Worm (Caenorhabditis elegans) whole organism, L3 larva: ENCODE data around the gene pqn-22.

Source experiments
- ZK546.5 ChIP-seq: sonication (generic microtip); optimal IDR thresholded peaks from 2 replicates; lab custom pipeline; 2017; ENCODE audit warnings: missing biosample characterization, missing genetic modification characterization
- aly-2 ChIP-seq: fragments of 150-350 bp; optimal IDR thresholded peaks from 2 replicates; lab custom pipeline; 2014; ENCODE audit warnings: missing biosample characterization, missing genetic modification characterization
- ceh-16 ChIP-seq: sonication (generic microtip); optimal IDR thresholded peaks from 2 replicates; lab custom pipeline; 2017; ENCODE audit warnings: missing biosample characterization, missing genetic modification characterization
- ceh-28 ChIP-seq: fragments of 150-350 bp; optimal IDR thresholded peaks from 2 replicates; lab custom pipeline; 2014; ENCODE audit warnings: missing biosample characterization, missing genetic modification reagents, missing genetic modification characterization
- ceh-82 ChIP-seq: fragments of 150-350 bp; optimal IDR thresholded peaks from 2 replicates; lab custom pipeline; 2014; ENCODE audit warnings: missing biosample characterization, missing genetic modification characterization
- ceh-9 ChIP-seq: sonication (generic microtip); optimal IDR thresholded peaks from 2 replicates; lab custom pipeline; 2018; ENCODE audit warnings: missing biosample characterization, missing genetic modification characterization
- daf-12 ChIP-seq: fragments of 150-350 bp; optimal IDR thresholded peaks from 2 replicates; lab custom pipeline; 2014; ENCODE audit warnings: missing biosample characterization, missing genetic modification reagents, missing genetic modification characterization
- egl-5 ChIP-seq: fragments of 150-350 bp; optimal IDR thresholded peaks from 2 replicates; lab custom pipeline; 2017; ENCODE audit warnings: missing biosample characterization, missing genetic modification reagents, missing genetic modification characterization, inconsistent platforms
- elt-1 ChIP-seq: fragments of 150-350 bp; optimal IDR thresholded peaks from 2 replicates; lab custom pipeline; 2014; ENCODE audit warnings: missing biosample characterization, missing genetic modification characterization
- elt-3 ChIP-seq, 3 experiments: fragments of 150-350 bp in 1 of 3; sonication (generic microtip) in 2 of 3; optimal IDR thresholded peaks; 2 replicates in 2 of 3; 4 replicates in 1 of 3; lab custom pipeline; 2014 to 2017; ENCODE audit warnings: missing biosample characterization in 3 of 3, missing genetic modification characterization in 3 of 3
- fkh-10 ChIP-seq: sonication (generic microtip); optimal IDR thresholded peaks from 2 replicates; lab custom pipeline; 2017; ENCODE audit warnings: missing biosample characterization, missing genetic modification reagents, missing genetic modification characterization
- fkh-2 ChIP-seq: fragments of 150-350 bp; optimal IDR thresholded peaks from 2 replicates; lab custom pipeline; 2014; ENCODE audit warnings: missing biosample characterization, missing genetic modification reagents, missing genetic modification characterization
- jun-1 ChIP-seq: fragments of 150-350 bp; optimal IDR thresholded peaks from 2 replicates; lab custom pipeline; 2014; ENCODE audit warnings: missing biosample characterization, missing genetic modification reagents, missing genetic modification characterization
- lin-15B ChIP-seq: fragments of 150-350 bp; optimal IDR thresholded peaks from 2 replicates; lab custom pipeline; 2014; ENCODE audit warnings: missing biosample characterization, missing genetic modification characterization
- nfya-1 ChIP-seq: sonication (generic microtip); optimal IDR thresholded peaks from 2 replicates; lab custom pipeline; 2017; ENCODE audit warnings: missing genetic modification characterization, mild to moderate bottlenecking, missing compliant biosample characterization, antibody characterized with exemption, moderate library complexity; ENCODE audit not compliant: insufficient read depth
- nhr-11 ChIP-seq: fragments of 150-350 bp; optimal IDR thresholded peaks from 2 replicates; lab custom pipeline; 2014; ENCODE audit warnings: missing biosample characterization, missing genetic modification characterization
- nhr-12 ChIP-seq: fragments of 150-350 bp; optimal IDR thresholded peaks from 2 replicates; lab custom pipeline; 2014; ENCODE audit warnings: missing biosample characterization, missing genetic modification characterization
- nhr-23 ChIP-seq: fragments of 150-350 bp; optimal IDR thresholded peaks from 2 replicates; lab custom pipeline; 2014; ENCODE audit warnings: missing biosample characterization, missing genetic modification reagents, missing genetic modification characterization
- nhr-237 ChIP-seq: fragments of 150-350 bp; optimal IDR thresholded peaks from 2 replicates; lab custom pipeline; 2014; ENCODE audit warnings: missing biosample characterization, missing genetic modification characterization
- nhr-25 ChIP-seq: sonication (generic microtip); optimal IDR thresholded peaks from 2 replicates; lab custom pipeline; 2017; ENCODE audit warnings: missing biosample characterization, missing genetic modification characterization
- nhr-28 ChIP-seq: fragments of 150-350 bp; optimal IDR thresholded peaks from 2 replicates; lab custom pipeline; 2014; ENCODE audit warnings: missing biosample characterization, missing genetic modification characterization
- nhr-43 ChIP-seq: sonication (generic microtip); optimal IDR thresholded peaks from 2 replicates; lab custom pipeline; 2016; ENCODE audit warnings: mild to moderate bottlenecking, missing genetic modification characterization, missing compliant biosample characterization; ENCODE audit not compliant: poor library complexity, severe bottlenecking
- nhr-76 ChIP-seq: fragments of 150-350 bp; sonication (generic microtip); optimal IDR thresholded peaks from 5 replicates; lab custom pipeline; 2014; ENCODE audit warnings: missing biosample characterization, missing genetic modification characterization
- pha-4 ChIP-seq: fragments of 150-350 bp; optimal IDR thresholded peaks from 2 replicates; lab custom pipeline; 2014; ENCODE audit warnings: missing biosample characterization, missing genetic modification reagents, missing genetic modification characterization
- pqm-1 ChIP-seq: fragments of 150-350 bp; optimal IDR thresholded peaks from 2 replicates; lab custom pipeline; 2017; ENCODE audit warnings: missing biosample characterization, missing genetic modification characterization, inconsistent platforms
- sea-2 ChIP-seq: fragments of 150-350 bp; sonication (generic microtip); optimal IDR thresholded peaks from 4 replicates; lab custom pipeline; 2014; ENCODE audit warnings: missing biosample characterization, missing genetic modification reagents, missing genetic modification characterization
- skn-1 ChIP-seq: fragments of 150-350 bp; optimal IDR thresholded peaks from 2 replicates; lab custom pipeline; 2014; ENCODE audit warnings: missing biosample characterization, missing genetic modification characterization
- snpc-4 ChIP-seq: fragments of 150-350 bp; optimal IDR thresholded peaks from 2 replicates; lab custom pipeline; 2014; ENCODE audit warnings: missing biosample characterization, missing genetic modification characterization
- tbx-2 ChIP-seq: sonication (generic microtip); optimal IDR thresholded peaks from 2 replicates; lab custom pipeline; 2016; ENCODE audit warnings: mild to moderate bottlenecking, missing genetic modification characterization, missing compliant biosample characterization
- unc-62 ChIP-seq: fragments of 150-350 bp; sonication (generic microtip); optimal IDR thresholded peaks from 4 replicates; lab custom pipeline; 2014; ENCODE audit warnings: missing biosample characterization, missing genetic modification reagents, missing genetic modification characterization
- ztf-4 ChIP-seq: fragments of 150-350 bp; optimal IDR thresholded peaks from 2 replicates; lab custom pipeline; 2014; ENCODE audit warnings: missing biosample characterization, missing genetic modification characterization

pqn-22 gene

DNA sequence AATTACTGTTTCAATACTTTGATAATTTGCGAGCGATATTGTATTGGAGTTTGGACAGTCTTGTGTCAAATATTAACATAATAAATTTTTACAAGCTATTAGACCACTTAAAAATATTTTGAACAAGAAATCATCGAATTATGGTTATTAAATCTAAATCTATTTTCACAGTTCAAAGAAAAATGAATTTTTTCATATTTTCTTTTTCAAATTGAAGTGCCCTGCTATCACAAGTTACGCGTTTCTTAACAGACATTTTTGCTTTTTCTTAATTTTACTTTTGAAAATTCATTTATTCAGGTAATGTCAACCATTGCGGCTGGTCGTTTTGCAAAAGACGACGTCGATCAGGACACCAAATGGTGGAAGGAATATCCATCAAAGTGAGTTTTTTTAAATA, 18.5 kb downstream of the pqn-22 start, which contains the start of gene C46G7.2:
TSS of gene C46G7.2 (plus strand) at position 301 of the 400 bp plus-strand sequence.
- no peak for TF ChIP-seq nhr-28 (tag; lab: Kevin White, UChicago)
- no peak for TF ChIP-seq fkh-10
- TF ChIP-seq skn-1 = no peak
- no peak for TF ChIP-seq ceh-16 (tag; lab: Kevin White, UChicago)
- TF ChIP-seq ceh-28 (tag; lab: Kevin White, UChicago) = no peak
- TF ChIP-seq nhr-76 (tag; lab: Kevin White, UChicago) = no peak
- TF ChIP-seq nhr-12 = no peak
- no peak for TF ChIP-seq fkh-2 (tag; lab: Kevin White, UChicago)
- TF ChIP-seq jun-1 = no peak
- no peak for TF ChIP-seq nhr-25 (tag; lab: Kevin White, UChicago)
- TF ChIP-seq elt-3 (tag; optimal IDR thresholded peaks at IDR 0.05; lab: Kevin White, UChicago) = no peak
- TF ChIP-seq ceh-9 = no peak

DNA sequence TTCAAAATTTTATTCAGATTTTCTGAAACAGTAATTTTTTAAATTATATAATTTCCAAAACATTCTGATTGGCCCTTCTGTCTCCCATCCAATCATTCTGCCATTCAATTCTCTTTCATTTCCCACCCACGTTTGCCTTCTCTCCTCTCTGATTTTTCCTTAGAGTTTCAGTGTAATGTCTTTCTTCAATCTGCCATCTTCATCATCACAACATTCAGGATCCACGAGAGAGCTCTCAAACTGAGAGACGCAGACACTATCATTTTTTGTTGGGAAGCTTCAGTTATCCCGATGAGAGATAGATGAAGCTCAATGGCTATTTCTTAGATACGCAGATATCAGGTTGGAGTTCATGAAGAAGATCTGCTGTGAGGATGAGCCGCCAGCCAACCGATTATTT, 19.6 kb downstream of the pqn-22 start:
- TF ChIP-seq sea-2 (GFP tag; lab: Kevin White, UChicago) (no peak), nfya-1 (tag; lab: Kevin White, UChicago) (peak; percentile 69)

DNA sequence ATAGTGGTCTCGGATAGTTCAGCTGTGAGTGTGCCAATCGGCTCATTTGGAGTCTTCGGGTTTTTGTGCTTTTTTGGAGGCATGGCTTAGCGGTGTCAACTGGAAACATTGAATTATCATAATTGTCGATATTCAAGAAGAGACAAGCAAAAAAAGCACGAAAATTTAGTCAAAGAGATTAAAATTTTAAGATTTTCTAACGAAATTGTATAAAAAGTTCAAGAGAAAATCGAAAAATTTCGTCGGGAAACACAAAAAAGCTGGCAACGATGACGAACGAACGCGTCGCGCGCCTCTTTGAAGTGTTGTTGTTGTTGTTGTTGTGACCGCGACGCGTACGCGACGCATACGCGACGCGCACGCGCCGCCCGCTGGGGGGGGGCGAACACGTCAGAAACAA, 21.9 kb downstream of the pqn-22 start, which contains the start of gene C46G7.5:
TSS of gene C46G7.5 (minus strand) at position 101 of the 400 bp plus-strand sequence.
- TF ChIP-seq nfya-1 (tag; lab: Kevin White, UChicago) = no peak
- no peak for TF ChIP-seq ceh-82 (tag; lab: Kevin White, UChicago)

DNA sequence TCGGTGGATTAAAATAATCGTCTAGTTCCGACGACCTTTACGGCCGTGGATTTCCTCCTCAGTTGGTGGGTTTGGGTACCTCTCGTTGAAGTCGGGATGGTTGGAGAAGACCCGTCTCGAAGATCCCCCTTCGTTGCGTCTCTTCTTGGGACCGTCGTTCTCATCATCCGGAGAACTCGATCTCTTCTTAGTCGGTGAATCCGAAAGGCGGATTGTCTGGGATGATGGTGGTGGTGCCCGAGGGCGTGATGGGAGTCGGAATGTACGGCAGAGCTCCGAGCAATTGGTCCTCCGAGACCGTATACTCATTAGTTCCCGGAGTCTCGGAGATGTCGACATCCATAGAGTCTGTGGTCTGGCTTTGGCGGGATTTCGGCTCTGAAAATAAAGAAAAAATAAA, 23.2 kb downstream of the pqn-22 start:
- no peak for TF ChIP-seq snpc-4 (tag; lab: Kevin White, UChicago)
- no peak for TF ChIP-seq pqm-1 (tag; lab: Kevin White, UChicago)

DNA sequence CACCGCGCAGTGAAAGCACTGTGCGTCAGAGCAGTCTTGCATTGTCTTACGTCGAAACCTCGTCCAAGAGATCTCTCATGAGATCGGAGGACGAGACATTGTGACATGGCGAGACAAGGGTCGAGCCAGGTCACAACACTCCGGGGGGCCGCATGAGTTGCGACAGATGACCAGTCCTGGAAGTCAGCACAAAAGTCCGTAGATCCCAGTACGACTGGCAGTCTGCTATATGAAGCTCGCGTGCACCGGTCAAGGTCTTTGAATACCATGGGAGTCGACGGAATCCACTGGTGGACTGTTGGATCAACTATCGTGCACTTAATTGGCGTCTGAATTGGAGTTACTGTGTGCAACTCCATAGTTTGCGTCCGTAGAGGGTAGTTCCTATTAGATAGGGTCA, 27.8 kb downstream of the pqn-22 start:
- TF ChIP-seq nhr-11 (tag; lab: Kevin White, UChicago) (no peak), skn-1 (no peak), ZK546.5 (tag; lab: Kevin White, UChicago) (no peak), aly-2 (no peak), tbx-2 (tag; lab: Kevin White, UChicago) (no peak), egl-5 (tag; lab: Kevin White, UChicago) (no peak), ceh-82 (tag; lab: Kevin White, UChicago) (no peak), nhr-237 (tag; lab: Kevin White, UChicago) (no peak), daf-12 (tag; lab: Kevin White, UChicago) (no peak), nhr-28 (tag; lab: Kevin White, UChicago) (no peak), lin-15B (tag; lab: Kevin White, UChicago) (no peak), nhr-43 (tag; lab: Kevin White, UChicago) (no peak), nhr-23 (tag; lab: Kevin White, UChicago) (no peak), elt-1 (tag; lab: Kevin White, UChicago) (no peak), nhr-12 (no peak), pha-4 (no peak)
- TF ChIP-seq, all 47 proteins: peak for 0

DNA sequence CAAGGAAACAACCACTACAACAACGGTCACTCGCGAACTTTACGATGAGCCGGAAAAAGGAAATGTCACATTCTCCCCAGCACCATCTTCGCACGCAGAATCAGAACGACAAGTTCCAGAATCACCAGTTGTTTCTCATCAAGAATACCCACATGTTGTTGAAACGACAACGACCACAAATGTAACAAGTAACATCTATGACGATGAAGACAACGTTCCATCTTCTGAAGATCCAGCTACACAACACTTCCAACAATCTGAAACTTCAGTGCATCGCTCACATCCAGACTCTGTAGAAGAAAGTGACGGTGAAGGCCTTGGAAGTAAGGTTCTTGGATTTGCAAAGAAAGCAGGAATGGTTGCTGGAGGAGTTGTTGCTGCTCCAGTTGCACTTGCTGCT, 42.9 kb downstream of the pqn-22 start:
- TF ChIP-seq nhr-23 (tag; lab: Kevin White, UChicago) = no peak
- no peak for TF ChIP-seq fkh-2 (tag; lab: Kevin White, UChicago)
- no peak for TF ChIP-seq tbx-2 (tag; lab: Kevin White, UChicago)
- no peak for TF ChIP-seq ceh-28 (tag; lab: Kevin White, UChicago)
- no peak for TF ChIP-seq snpc-4 (tag; lab: Kevin White, UChicago)
- TF ChIP-seq nhr-12 = no peak
- TF ChIP-seq nhr-11 (tag; lab: Kevin White, UChicago) = no peak
- TF ChIP-seq unc-62 (GFP tag; lab: Kevin White, UChicago) = no peak
- no peak for TF ChIP-seq ztf-4 (tag; lab: Kevin White, UChicago)
